Fruit fly (Drosophila melanogaster) whole organism, embryonic: ENCODE results near the gene Plod.
A peak's percentile ranks its signal among the peaks of the same experiment; 100 is the strongest.

Experiments
- ATbp ChIP-seq: fragments of 200-800 bp; sonication (Bioruptor generic); optimal IDR thresholded peaks from 2 replicates; lab custom pipeline; 2017; ENCODE audit warnings: missing biosample characterization, mild to moderate bottlenecking, missing genetic modification characterization, missing genetic modification reagents
- Atf-2 ChIP-seq: fragments of 200-800 bp; sonication (Bioruptor generic); optimal IDR thresholded peaks from 2 replicates; lab custom pipeline; 2016; ENCODE audit warnings: missing biosample characterization, missing genetic modification characterization
- Atf6 ChIP-seq: fragments of 200-800 bp; sonication (Bioruptor generic); IDR thresholded peaks from 2 replicates; pipeline ENCODE4 v1.3.6; 2022; ENCODE audit warnings: missing biosample characterization, missing genetic modification characterization
- CG10366 ChIP-seq: fragments of 200-800 bp; sonication (Bioruptor generic); IDR thresholded peaks from 2 replicates; pipeline ENCODE4 v1.3.6; 2022; ENCODE audit warnings: missing biosample characterization, missing genetic modification characterization
- CG10462 ChIP-seq: fragments of 200-800 bp; sonication (Bioruptor generic); optimal IDR thresholded peaks from 2 replicates; lab custom pipeline; 2016; ENCODE audit warnings: missing biosample characterization, missing genetic modification characterization
- CG11456 ChIP-seq: fragments of 200-800 bp; sonication (Bioruptor generic); IDR thresholded peaks from 3 replicates; pipeline ENCODE4 v1.3.6; 2022; ENCODE audit warnings: missing biosample characterization, missing genetic modification characterization
- CG13296 ChIP-seq: fragments of 200-800 bp; sonication (Bioruptor generic); optimal IDR thresholded peaks from 3 replicates; lab custom pipeline; 2018; ENCODE audit warnings: missing biosample characterization, mild to moderate bottlenecking, missing genetic modification characterization
- CG1529 ChIP-seq: fragments of 200-800 bp; sonication (Bioruptor generic); optimal IDR thresholded peaks from 3 replicates; lab custom pipeline; 2018; ENCODE audit warnings: missing biosample characterization, missing genetic modification characterization
- CG17359 ChIP-seq: fragments of 200-800 bp; sonication (Bioruptor generic); optimal IDR thresholded peaks from 3 replicates; lab custom pipeline; 2018; ENCODE audit warnings: missing biosample characterization, mild to moderate bottlenecking, missing genetic modification characterization, moderate library complexity
- CG1832 ChIP-seq: fragments of 200-800 bp; sonication (Bioruptor generic); optimal IDR thresholded peaks from 2 replicates; lab custom pipeline; 2017; ENCODE audit warnings: missing biosample characterization, mild to moderate bottlenecking, missing genetic modification characterization, inconsistent platforms
- CG18764 ChIP-seq: fragments of 200-800 bp; sonication (Bioruptor generic); optimal IDR thresholded peaks from 3 replicates; lab custom pipeline; 2016; ENCODE audit warnings: missing biosample characterization, missing genetic modification characterization
- CG30020 ChIP-seq: fragments of 200-800 bp; optimal IDR thresholded peaks from 2 replicates; lab custom pipeline; 2019; ENCODE audit warnings: missing biosample characterization, mild to moderate bottlenecking, missing genetic modification characterization, moderate library complexity
- CG30431 ChIP-seq: fragments of 200-800 bp; sonication (Bioruptor generic); optimal IDR thresholded peaks from 2 replicates; lab custom pipeline; 2017; ENCODE audit warnings: missing biosample characterization, missing genetic modification characterization
- CG3995 ChIP-seq: fragments of 200-800 bp; sonication (Bioruptor generic); optimal IDR thresholded peaks from 3 replicates; lab custom pipeline; 2016; ENCODE audit warnings: missing biosample characterization, missing genetic modification characterization
- CG4617 ChIP-seq: fragments of 200-800 bp; sonication (Bioruptor generic); optimal IDR thresholded peaks from 3 replicates; lab custom pipeline; 2016; ENCODE audit warnings: missing biosample characterization, missing genetic modification characterization, borderline replicate concordance
- CG8290 ChIP-seq, 3 experiments: fragments of 200-800 bp; sonication (Bioruptor generic); optimal IDR thresholded peaks; 2 replicates each; lab custom pipeline; 2016 to 2019; ENCODE audit warnings: missing biosample characterization in 3 of 3, missing genetic modification characterization in 3 of 3, mild to moderate bottlenecking in 2 of 3, moderate library complexity in 1 of 3
- D19A ChIP-seq: fragments of 200-800 bp; optimal IDR thresholded peaks from 3 replicates; lab custom pipeline; 2019; ENCODE audit warnings: missing biosample characterization, mild to moderate bottlenecking, missing genetic modification characterization, moderate library complexity
- Dad ChIP-seq: fragments of 200-800 bp; sonication (Bioruptor generic); optimal IDR thresholded peaks from 3 replicates; lab custom pipeline; 2016; ENCODE audit warnings: missing biosample characterization, missing genetic modification characterization
- Deaf1 ChIP-seq: fragments of 200-800 bp; optimal IDR thresholded peaks from 3 replicates; lab custom pipeline; 2019; ENCODE audit warnings: missing biosample characterization, mild to moderate bottlenecking, missing genetic modification characterization, moderate library complexity
- Dp ChIP-seq: fragments of 200-800 bp; sonication (Bioruptor generic); optimal IDR thresholded peaks from 2 replicates; lab custom pipeline; 2018; ENCODE audit warnings: missing biosample characterization, mild to moderate bottlenecking, missing genetic modification characterization, moderate library complexity
- E2f2 ChIP-seq: fragments of 200-800 bp; sonication (Bioruptor generic); IDR thresholded peaks from 2 replicates; pipeline ENCODE4 v1.3.6; 2022; ENCODE audit warnings: missing biosample characterization, missing genetic modification characterization
- HLH54F ChIP-seq: fragments of 200-800 bp; sonication (Bioruptor generic); optimal IDR thresholded peaks from 3 replicates; lab custom pipeline; 2016; ENCODE audit warnings: missing biosample characterization, missing genetic modification characterization
- Hr51 ChIP-seq, 2 experiments: fragments of 200-800 bp; sonication (Bioruptor generic); optimal IDR thresholded peaks; 2 replicates in 1 of 2; 3 replicates in 1 of 2; lab custom pipeline; 2016 to 2018; ENCODE audit warnings: missing biosample characterization in 2 of 2, missing genetic modification characterization in 2 of 2, mild to moderate bottlenecking in 1 of 2, moderate library complexity in 1 of 2
- Jarid2 ChIP-seq: fragments of 200-800 bp; sonication (Bioruptor generic); optimal IDR thresholded peaks from 3 replicates; lab custom pipeline; 2017; ENCODE audit warnings: mild to moderate bottlenecking, missing biosample characterization, missing genetic modification reagents, missing genetic modification characterization
- Med ChIP-seq: fragments of 200-800 bp; sonication (Bioruptor generic); peaks from one replicate; lab custom pipeline; 2016; ENCODE audit warnings: missing biosample characterization, missing genetic modification characterization, mild to moderate bottlenecking, inconsistent platforms, moderate library complexity
- Mes4 ChIP-seq: fragments of 200-800 bp; sonication (Bioruptor generic); optimal IDR thresholded peaks from 2 replicates; lab custom pipeline; 2016; ENCODE audit warnings: missing biosample characterization, missing genetic modification characterization
- NFAT ChIP-seq: fragments of 200-800 bp; sonication (Bioruptor generic); IDR thresholded peaks from 2 replicates; pipeline ENCODE4 v1.3.6; 2022; ENCODE audit warnings: missing biosample characterization, missing genetic modification characterization
- Sin3A ChIP-seq: fragments of >200 bp; optimal IDR thresholded peaks from 2 replicates; lab custom pipeline; 2018
- Sry-δ ChIP-seq: fragments of 200-800 bp; sonication (Bioruptor generic); optimal IDR thresholded peaks from 2 replicates; lab custom pipeline; 2016; ENCODE audit warnings: missing biosample characterization, missing genetic modification characterization
- TFAM ChIP-seq: fragments of 200-800 bp; sonication (Bioruptor generic); optimal IDR thresholded peaks from 2 replicates; lab custom pipeline; 2017; ENCODE audit warnings: missing biosample characterization, missing genetic modification characterization, inconsistent platforms
- Vsx1 ChIP-seq: fragments of 200-800 bp; sonication (Bioruptor generic); optimal IDR thresholded peaks from 2 replicates; lab custom pipeline; 2017; ENCODE audit warnings: missing biosample characterization, mild to moderate bottlenecking, missing genetic modification characterization, missing genetic modification reagents
- amos ChIP-seq: fragments of 200-800 bp; sonication (Bioruptor generic); IDR thresholded peaks from 2 replicates; pipeline ENCODE4 v1.3.6; 2022; ENCODE audit warnings: missing biosample characterization, missing genetic modification characterization; ENCODE audit not compliant: partially characterized antibody
- cad ChIP-seq: fragments of >200 bp; optimal IDR thresholded peaks from 2 replicates; lab custom pipeline; 2017; ENCODE audit warnings: missing biosample characterization, missing genetic modification characterization
- cato ChIP-seq: fragments of 200-800 bp; sonication (Bioruptor generic); optimal IDR thresholded peaks from 2 replicates; lab custom pipeline; 2016; ENCODE audit warnings: missing biosample characterization, missing genetic modification characterization, borderline replicate concordance
- dimm ChIP-seq: fragments of 200-800 bp; sonication (Bioruptor generic); IDR thresholded peaks from 2 replicates; pipeline ENCODE4 v1.3.6; 2022; ENCODE audit warnings: missing biosample characterization, missing genetic modification characterization
- eyg ChIP-seq: fragments of 200-800 bp; sonication (Bioruptor generic); optimal IDR thresholded peaks from 3 replicates; lab custom pipeline; 2016; ENCODE audit warnings: missing biosample characterization, missing genetic modification characterization
- fd102C ChIP-seq: fragments of 200-800 bp; sonication (Bioruptor generic); optimal IDR thresholded peaks from 2 replicates; lab custom pipeline; 2018; ENCODE audit warnings: missing biosample characterization, mild to moderate bottlenecking, missing genetic modification characterization, moderate library complexity
- ind ChIP-seq: fragments of 200-800 bp; sonication (Bioruptor generic); optimal IDR thresholded peaks from 3 replicates; lab custom pipeline; 2016; ENCODE audit warnings: missing biosample characterization, missing genetic modification characterization
- nmo ChIP-seq: fragments of 200-800 bp; sonication (Bioruptor generic); optimal IDR thresholded peaks from 2 replicates; lab custom pipeline; 2018; ENCODE audit warnings: missing biosample characterization, mild to moderate bottlenecking, missing genetic modification characterization, moderate library complexity
- p53 ChIP-seq: fragments of 200-800 bp; sonication (Bioruptor generic); optimal IDR thresholded peaks from 2 replicates; lab custom pipeline; 2016; ENCODE audit warnings: missing biosample characterization, missing genetic modification characterization
- pfk ChIP-seq: fragments of 200-800 bp; sonication (Bioruptor generic); optimal IDR thresholded peaks from 2 replicates; lab custom pipeline; 2018; ENCODE audit warnings: missing biosample characterization, mild to moderate bottlenecking, missing genetic modification characterization, moderate library complexity
- pum ChIP-seq: fragments of 200-800 bp; sonication (Bioruptor generic); optimal IDR thresholded peaks from 2 replicates; lab custom pipeline; 2016; ENCODE audit warnings: missing biosample characterization, missing genetic modification characterization
- pzg ChIP-seq: fragments of 200-800 bp; sonication (Bioruptor generic); optimal IDR thresholded peaks from 3 replicates; lab custom pipeline; 2018; ENCODE audit warnings: missing biosample characterization, mild to moderate bottlenecking, missing genetic modification characterization, moderate library complexity
- scrt ChIP-seq: fragments of 200-800 bp; sonication (Bioruptor generic); optimal IDR thresholded peaks from 2 replicates; lab custom pipeline; 2018; ENCODE audit warnings: missing biosample characterization, mild to moderate bottlenecking, missing genetic modification characterization, moderate library complexity
- slbo ChIP-seq: fragments of 200-800 bp; sonication (Bioruptor generic); IDR thresholded peaks from 2 replicates; pipeline ENCODE4 v1.3.6; 2022; ENCODE audit warnings: missing biosample characterization, missing genetic modification characterization
- sug ChIP-seq: fragments of 200-800 bp; optimal IDR thresholded peaks from 2 replicates; lab custom pipeline; 2019; ENCODE audit warnings: missing biosample characterization, mild to moderate bottlenecking, missing genetic modification characterization, moderate library complexity
- tna ChIP-seq: fragments of 200-800 bp; sonication (Bioruptor generic); IDR thresholded peaks from 2 replicates; pipeline ENCODE4 v1.3.6; 2022; ENCODE audit warnings: missing biosample characterization, missing genetic modification characterization; ENCODE audit not compliant: partially characterized antibody
- zen ChIP-seq: fragments of 200-800 bp; sonication (Bioruptor generic); optimal IDR thresholded peaks from 3 replicates; lab custom pipeline; 2018; ENCODE audit warnings: missing biosample characterization, mild to moderate bottlenecking, missing genetic modification characterization, moderate library complexity
- zfh1 ChIP-seq: fragments of 200-800 bp; sonication (Bioruptor generic); IDR thresholded peaks from 3 replicates; pipeline ENCODE4 v1.3.6; 2022; ENCODE audit warnings: missing biosample characterization, missing genetic modification characterization

Gene Plod

dm6 chr3L:11205608-11206336 is at the start of gene Plod (continued):
- TF ChIP-seq eyg (GFP tag; lab: Kevin White, UChicago) (no peak), TFAM (GFP tag; lab: Kevin White, UChicago) (no peak), scrt (GFP tag; lab: Kevin White, UChicago) (peak; percentile 43), amos (GFP tag; lab: Robert Waterston, UW) (peak; percentile 48; the same call in 1 of the 2 replicates), Atf-2 (no peak), Hr51 (GFP tag; optimal IDR thresholded peaks at IDR 0.05; lab: Kevin White, UChicago) (peak; percentile 29 to 67), Jarid2 (GFP tag; lab: Kevin White, UChicago) (peak; percentile 88), ATbp (GFP tag; lab: Kevin White, UChicago) (peak; percentile 24), Mes4 (GFP tag; lab: Kevin White, UChicago) (no peak), CG4617 (GFP tag; lab: Kevin White, UChicago) (peak; percentile 16), Atf6 (GFP tag; lab: Robert Waterston, UW) (peak; percentile 58), slbo (GFP tag; lab: Robert Waterston, UW) (peak; percentile 56), dimm (GFP tag; lab: Robert Waterston, UW) (no peak), ind (GFP tag; lab: Kevin White, UChicago) (peak; percentile 37), Sry-δ (GFP tag; lab: Kevin White, UChicago) (peak; percentile 14), Dp (GFP tag; lab: Kevin White, UChicago) (peak; percentile 34), CG17359 (peak; percentile 53), p53 (GFP tag; lab: Kevin White, UChicago) (no peak), Deaf1 (tag; lab: Kevin White, UChicago) (peak; percentile 67), CG1832 (GFP tag; lab: Kevin White, UChicago) (no peak), D19A (tag; lab: Kevin White, UChicago) (peak; percentile 15), fd102C (no peak), cato (GFP tag; lab: Kevin White, UChicago) (no peak), tna (GFP tag; lab: Robert Waterston, UW) (no peak), pum (no peak), Sin3A (lab: Kevin White, UChicago) (peak; percentile 5), NFAT (GFP tag; lab: Robert Waterston, UW) (peak; percentile 21; the same call in 1 of the 2 replicates), pzg (peak; percentile 85), CG30020 (tag; lab: Kevin White, UChicago) (peak; percentile 86), E2f2 (GFP tag; lab: Robert Waterston, UW) (0 out of 2 replicates have a peak, but pooled peaks have one; percentile 39), Vsx1 (GFP tag; lab: Kevin White, UChicago) (no peak), zen (tag; lab: Kevin White, UChicago) (peak; percentile 14), Dad (no peak), Med (GFP tag; lab: Kevin White, UChicago) (peak; percentile 81), CG11456 (GFP tag; lab: Robert Waterston, UW) (peak; percentile 38; the same call in 1 of the 3 replicates), CG10462 (no peak), CG3995 (GFP tag; lab: Kevin White, UChicago) (no peak), CG8290 (GFP tag; optimal IDR thresholded peaks at IDR 0.05; lab: Kevin White, UChicago) (no peak), CG8290 (tag; optimal IDR thresholded peaks at IDR 0.05; lab: Kevin White, UChicago) (no peak), pfk (peak; percentile 19), sug (tag; lab: Kevin White, UChicago) (peak; percentile 30), nmo (GFP tag; lab: Kevin White, UChicago) (peak; percentile 75), HLH54F (GFP tag; lab: Kevin White, UChicago) (peak; percentile 28), CG18764 (GFP tag; lab: Kevin White, UChicago) (peak; percentile 0), CG1529 (GFP tag; lab: Kevin White, UChicago) (no peak), CG10366 (GFP tag; lab: Robert Waterston, UW) (peak; percentile 57), CG13296 (GFP tag; lab: Kevin White, UChicago) (peak; percentile 35), cad (GFP tag; lab: Kevin White, UChicago) (no peak), zfh1 (GFP tag; lab: Robert Waterston, UW) (peak; percentile 44; the same call in 1 of the 3 replicates), CG30431 (GFP tag; lab: Kevin White, UChicago) (no peak)
